Fruit fly (Drosophila melanogaster) whole organism, pupa: Measurements from ENCODE around the gene CG1789.

Source experiments
- CG13204 ChIP-seq: fragments of 200-800 bp; sonication (Bioruptor generic); optimal IDR thresholded peaks from 2 replicates; lab custom pipeline; 2018; ENCODE audit warnings: missing biosample characterization, mild to moderate bottlenecking, missing genetic modification characterization, moderate library complexity
- CG14655 ChIP-seq: fragments of 200-800 bp; sonication (Bioruptor generic); optimal IDR thresholded peaks from 3 replicates; lab custom pipeline; 2017; ENCODE audit warnings: mild to moderate bottlenecking, missing biosample characterization, missing genetic modification reagents, missing genetic modification characterization
- CG17806 ChIP-seq: fragments of 200-800 bp; sonication (Bioruptor generic); optimal IDR thresholded peaks from 2 replicates; lab custom pipeline; 2018; ENCODE audit warnings: missing biosample characterization, mild to moderate bottlenecking, missing genetic modification characterization, moderate library complexity
- CG34367 ChIP-seq: fragments of 200-800 bp; sonication (Bioruptor generic); optimal IDR thresholded peaks from 2 replicates; lab custom pipeline; 2018; ENCODE audit warnings: missing biosample characterization, mild to moderate bottlenecking, missing genetic modification characterization
- CG4496 ChIP-seq: fragments of 200-800 bp; sonication (Bioruptor generic); IDR thresholded peaks from 3 replicates; pipeline ENCODE4 v1.3.6; 2022; ENCODE audit warnings: missing biosample characterization, missing genetic modification characterization
- CG9948 ChIP-seq: fragments of 200-800 bp; sonication (Bioruptor generic); optimal IDR thresholded peaks from 2 replicates; lab custom pipeline; 2018; ENCODE audit warnings: missing biosample characterization, mild to moderate bottlenecking, missing genetic modification characterization, moderate library complexity
- D1 ChIP-seq: fragments of 200-800 bp; sonication (Bioruptor generic); optimal IDR thresholded peaks from 2 replicates; lab custom pipeline; 2018; ENCODE audit warnings: missing biosample characterization, mild to moderate bottlenecking, missing genetic modification characterization, moderate library complexity
- EcR ChIP-seq: fragments of 200-800 bp; sonication (Bioruptor generic); optimal IDR thresholded peaks from 3 replicates; lab custom pipeline; 2019; ENCODE audit warnings: missing biosample characterization, missing genetic modification characterization, mild to moderate bottlenecking, moderate library complexity, missing genetic modification reagents
- Ets98B ChIP-seq: fragments of 200-800 bp; sonication (Bioruptor generic); IDR thresholded peaks from 2 replicates; pipeline ENCODE4 v1.3.6; 2022; ENCODE audit warnings: missing biosample characterization, missing genetic modification characterization
- Pif1A ChIP-seq: fragments of 200-800 bp; sonication (Bioruptor generic); optimal IDR thresholded peaks from 3 replicates; lab custom pipeline; 2016; ENCODE audit warnings: missing biosample characterization, missing genetic modification characterization
- Pif1B ChIP-seq: fragments of 200-800 bp; sonication (Bioruptor generic); optimal IDR thresholded peaks from 3 replicates; lab custom pipeline; 2016; ENCODE audit warnings: missing biosample characterization, missing genetic modification characterization
- Snoo ChIP-seq: fragments of 200-800 bp; sonication (Bioruptor generic); optimal IDR thresholded peaks from 3 replicates; lab custom pipeline; 2017; ENCODE audit warnings: missing biosample characterization, mild to moderate bottlenecking, missing genetic modification characterization, inconsistent platforms
- rn ChIP-seq: fragments of 200-800 bp; sonication (Bioruptor generic); IDR thresholded peaks from 2 replicates; pipeline ENCODE4 v1.3.6; 2022; ENCODE audit warnings: missing biosample characterization, missing genetic modification characterization

DNA sequence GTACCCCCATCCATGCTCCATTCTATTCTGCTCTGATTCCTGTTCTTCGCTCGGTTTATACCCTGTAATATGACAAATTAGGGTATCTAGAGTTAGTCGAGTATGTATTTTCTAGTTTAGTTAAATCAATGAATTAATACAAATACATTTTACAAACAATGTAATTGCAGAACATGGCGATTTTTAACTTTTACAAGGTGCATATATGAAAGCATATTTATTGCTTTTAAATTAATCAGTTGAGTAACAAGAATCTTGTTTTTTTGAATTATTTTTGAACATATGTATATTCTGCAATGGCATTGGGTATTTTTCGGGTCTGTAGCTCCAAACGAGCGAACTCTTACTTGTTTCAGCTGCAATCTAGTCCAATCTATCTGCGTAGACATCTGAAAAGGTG is 27.3 kb downstream of the CG1789 start:
- peak; percentile 14 for TF ChIP-seq Pif1B (GFP tag; lab: Kevin White, UChicago)
- peak; percentile 5 for TF ChIP-seq Pif1A
- peak; percentile 49 for TF ChIP-seq CG9948
- no peak for TF ChIP-seq CG13204
- peak; percentile 45 for TF ChIP-seq CG17806 (tag; lab: Kevin White, UChicago)
- peak; percentile 32 for TF ChIP-seq D1
- TF ChIP-seq Ets98B (GFP tag; lab: Robert Waterston, UW): no peak
- peak; percentile 14; the same call in 1 of the 3 replicates for TF ChIP-seq CG4496 (GFP tag; lab: Robert Waterston, UW)
- TF ChIP-seq CG14655 (GFP tag; lab: Kevin White, UChicago): peak; percentile 80
- TF ChIP-seq EcR (GFP tag; lab: Kevin White, UChicago): no peak
- no peak for TF ChIP-seq rn (GFP tag; lab: Robert Waterston, UW)
- TF ChIP-seq CG34367: peak; percentile 52
- no peak for TF ChIP-seq Snoo (tag; lab: Kevin White, UChicago)
